ENCODE assay signal across 5 fruit fly cellular contexts in genomic region chr3R:4174975-4175374, dm6.
TF ChIP-seq lines count a peak whose summit lies in the region.

No protein-coding gene starts in this region.

- TF ChIP-seq CTCF in whole organism, embryonic (GFP tag; optimal IDR thresholded peaks at IDR 0.05; lab: Kevin White, UChicago) = no peak

TF ChIP-seq in whole organism, adult, 20 proteins besides CTCF, POLR2A, EP300 and RAD21:
- peak; percentile 95 for TF ChIP-seq tj (GFP tag; optimal IDR thresholded peaks at IDR 0.05; lab: Kevin White, UChicago)
- TF ChIP-seq kay (GFP tag; lab: Kevin White, UChicago; ENCODE audit: borderline replicate concordance) = no peak

TF ChIP-seq in whole organism, embryonic, 481 proteins besides CTCF, POLR2A, EP300 and RAD21 (continues in another document):
- TF ChIP-seq lola (GFP tag; optimal IDR thresholded peaks at IDR 0.05; lab: Kevin White, UChicago) (no peak), Sin3A (optimal IDR thresholded peaks at IDR 0.05; lab: Kevin White, UChicago) (no peak), Hr78 (GFP tag; optimal IDR thresholded peaks at IDR 0.05; lab: Kevin White, UChicago) (no peak), CG2116 (GFP tag; optimal IDR thresholded peaks at IDR 0.05; lab: Kevin White, UChicago) (no peak), bowl (GFP tag; IDR thresholded peaks at IDR 0.05; lab: Robert Waterston, UW) (no peak), kni (GFP tag; optimal IDR thresholded peaks at IDR 0.05; lab: Kevin White, UChicago) (peak; percentile 44), CG7556 (GFP tag; optimal IDR thresholded peaks at IDR 0.05; lab: Kevin White, UChicago) (no peak), corto (GFP tag; optimal IDR thresholded peaks at IDR 0.05; lab: Kevin White, UChicago) (no peak), wor (GFP tag; IDR thresholded peaks at IDR 0.05; lab: Robert Waterston, UW) (no peak), CG18619 (GFP tag; optimal IDR thresholded peaks at IDR 0.05; lab: Kevin White, UChicago) (no peak), pnt (GFP tag; optimal IDR thresholded peaks at IDR 0.05; lab: Kevin White, UChicago) (no peak), Med (GFP tag; lab: Kevin White, UChicago) (peak; percentile 1), CG2129 (GFP tag; IDR thresholded peaks at IDR 0.05; lab: Robert Waterston, UW; ENCODE audit: partially characterized antibody) (no peak), CG14860 (GFP tag; IDR thresholded peaks at IDR 0.05; lab: Robert Waterston, UW; ENCODE audit: partially characterized antibody) (no peak), HLH54F (GFP tag; optimal IDR thresholded peaks at IDR 0.05; lab: Kevin White, UChicago) (no peak), yki (optimal IDR thresholded peaks at IDR 0.05; lab: Kevin White, UChicago) (peak; percentile 17), Hr39 (optimal IDR thresholded peaks at IDR 0.05; lab: Kevin White, UChicago) (no peak), tio (GFP tag; optimal IDR thresholded peaks at IDR 0.05; lab: Kevin White, UChicago) (no peak), CkIIα-i1 (GFP tag; IDR thresholded peaks at IDR 0.05; lab: Robert Waterston, UW) (no peak), row (GFP tag; IDR thresholded peaks at IDR 0.05; lab: Robert Waterston, UW) (no peak), ato (GFP tag; IDR thresholded peaks at IDR 0.05; lab: Robert Waterston, UW; ENCODE audit: partially characterized antibody) (no peak), Max (GFP tag; optimal IDR thresholded peaks at IDR 0.05; lab: Kevin White, UChicago) (no peak), NK7.1 (GFP tag; optimal IDR thresholded peaks at IDR 0.05; lab: Kevin White, UChicago) (no peak)

TF ChIP-seq in whole organism, prepupa, 60 proteins besides CTCF, POLR2A, EP300 and RAD21:
- TF ChIP-seq Blimp-1 (GFP tag; optimal IDR thresholded peaks at IDR 0.05; lab: Kevin White, UChicago) = peak; percentile 44
- no peak for TF ChIP-seq Hr4 (GFP tag; optimal IDR thresholded peaks at IDR 0.05; lab: Kevin White, UChicago)

TF ChIP-seq in whole organism, pupa, 21 proteins besides CTCF, POLR2A, EP300 and RAD21:
- 0 out of 2 replicates have a peak, but pooled peaks have one; percentile 20 for TF ChIP-seq Ets98B (GFP tag; IDR thresholded peaks at IDR 0.05; lab: Robert Waterston, UW)
- no peak for TF ChIP-seq CG8301 (tag; optimal IDR thresholded peaks at IDR 0.05; lab: Kevin White, UChicago)
- TF ChIP-seq Pif1A (GFP tag; optimal IDR thresholded peaks at IDR 0.05; lab: Kevin White, UChicago) = no peak
- TF ChIP-seq gl (tag; optimal IDR thresholded peaks at IDR 0.05; lab: Kevin White, UChicago) = no peak
- TF ChIP-seq CG12605 (GFP tag; IDR thresholded peaks at IDR 0.05; lab: Robert Waterston, UW) = 0 out of 2 replicates have a peak, but pooled peaks have one; percentile 11
- TF ChIP-seq CG13204 (GFP tag; optimal IDR thresholded peaks at IDR 0.05; lab: Kevin White, UChicago) = no peak
- peak; percentile 1 for TF ChIP-seq EcR (GFP tag; optimal IDR thresholded peaks at IDR 0.05; lab: Kevin White, UChicago)
- no peak for TF ChIP-seq CG4496 (GFP tag; IDR thresholded peaks at IDR 0.05; lab: Robert Waterston, UW)
TF ChIP-seq in whole organism, pupa: peak in this region for 3.

TF ChIP-seq in whole organism, wandering third instar larva, 38 proteins besides CTCF, POLR2A, EP300 and RAD21:
- TF ChIP-seq Dif (GFP tag; optimal IDR thresholded peaks at IDR 0.05; lab: Kevin White, UChicago; ENCODE audit: partially characterized antibody) (peak; percentile 92), Abd-B (GFP tag; optimal IDR thresholded peaks at IDR 0.05; lab: Kevin White, UChicago) (no peak), Dfd (GFP tag; optimal IDR thresholded peaks at IDR 0.05; lab: Kevin White, UChicago) (no peak), dl (GFP tag; optimal IDR thresholded peaks at IDR 0.05; lab: Kevin White, UChicago; ENCODE audit: insufficient read depth in 1 of 2, partially characterized antibody in 2 of 2) (peak; percentile 26 to 57), Hr83 (GFP tag; optimal IDR thresholded peaks at IDR 0.05; lab: Kevin White, UChicago; ENCODE audit: poor library complexity, severe bottlenecking) (no peak), Myc (optimal IDR thresholded peaks at IDR 0.05; lab: Kevin White, UChicago) (no peak), Vsx2 (GFP tag; optimal IDR thresholded peaks at IDR 0.05; lab: Kevin White, UChicago; ENCODE audit: partially characterized antibody) (peak; percentile 86)
